Fruit fly (Drosophila melanogaster) whole organism, embryonic: Measurements from ENCODE around the gene cu.
A peak's percentile ranks its signal among the peaks of the same experiment; 100 is the strongest.

ENCODE experiments used
- ATbp ChIP-seq: fragments of 200-800 bp; sonication (Bioruptor generic); optimal IDR thresholded peaks from 2 replicates; lab custom pipeline; 2017; ENCODE audit warnings: missing biosample characterization, mild to moderate bottlenecking, missing genetic modification characterization, missing genetic modification reagents
- Abd-B ChIP-seq: fragments of 200-800 bp; sonication (Bioruptor generic); optimal IDR thresholded peaks from 2 replicates; lab custom pipeline; 2018; ENCODE audit warnings: missing biosample characterization, mild to moderate bottlenecking, missing genetic modification characterization, moderate library complexity
- Blimp-1 ChIP-seq: fragments of 200-800 bp; sonication (Bioruptor generic); optimal IDR thresholded peaks from 3 replicates; lab custom pipeline; 2018; ENCODE audit warnings: missing biosample characterization, missing genetic modification characterization, mild to moderate bottlenecking, moderate library complexity, missing genetic modification reagents
- BtbVII ChIP-seq: fragments of 200-800 bp; sonication (Bioruptor generic); optimal IDR thresholded peaks from 3 replicates; lab custom pipeline; 2017; ENCODE audit warnings: missing biosample characterization, mild to moderate bottlenecking, missing genetic modification characterization
- CG1024 ChIP-seq: fragments of 200-800 bp; sonication (Bioruptor generic); IDR thresholded peaks from 2 replicates; pipeline ENCODE4 v1.3.6; 2022; ENCODE audit warnings: missing biosample characterization, missing genetic modification characterization
- CG11504 ChIP-seq: fragments of 200-800 bp; sonication (Bioruptor generic); optimal IDR thresholded peaks from 3 replicates; lab custom pipeline; 2019; ENCODE audit warnings: missing biosample characterization, mild to moderate bottlenecking, missing genetic modification characterization, moderate library complexity
- CG12071 ChIP-seq: fragments of 200-800 bp; sonication (Bioruptor generic); optimal IDR thresholded peaks from 3 replicates; lab custom pipeline; 2018; ENCODE audit warnings: missing biosample characterization, mild to moderate bottlenecking, missing genetic modification characterization
- CG14050 ChIP-seq: fragments of 200-800 bp; sonication (Bioruptor generic); IDR thresholded peaks from 3 replicates; pipeline ENCODE4 v1.3.6; 2022; ENCODE audit warnings: missing biosample characterization, missing genetic modification characterization
- CG16779 ChIP-seq: fragments of 200-800 bp; sonication (Bioruptor generic); IDR thresholded peaks from 2 replicates; pipeline ENCODE4 v1.3.6; 2022; ENCODE audit warnings: missing biosample characterization, missing genetic modification characterization
- CG17186 ChIP-seq: fragments of 200-800 bp; sonication (Bioruptor generic); optimal IDR thresholded peaks from 3 replicates; lab custom pipeline; 2017; ENCODE audit warnings: missing biosample characterization, missing genetic modification reagents, missing genetic modification characterization
- CG17385 ChIP-seq: fragments of 200-800 bp; sonication (Bioruptor generic); optimal IDR thresholded peaks from 3 replicates; lab custom pipeline; 2018; ENCODE audit warnings: missing biosample characterization, mild to moderate bottlenecking, missing genetic modification characterization
- CG17612 ChIP-seq: fragments of 200-800 bp; sonication (Bioruptor generic); IDR thresholded peaks from 2 replicates; pipeline ENCODE4 v1.3.6; 2022; ENCODE audit warnings: missing biosample characterization, missing genetic modification characterization
- CG18599 ChIP-seq: fragments of 200-800 bp; sonication (Bioruptor generic); optimal IDR thresholded peaks from 3 replicates; lab custom pipeline; 2017; ENCODE audit warnings: missing biosample characterization, missing genetic modification characterization, mild to moderate bottlenecking, moderate library complexity, missing genetic modification reagents
- CG2116 ChIP-seq: fragments of 200-800 bp; sonication (Bioruptor generic); optimal IDR thresholded peaks from 3 replicates; lab custom pipeline; 2018; ENCODE audit warnings: missing biosample characterization, mild to moderate bottlenecking, missing genetic modification characterization
- CG2199 ChIP-seq: fragments of 200-800 bp; sonication (Bioruptor generic); IDR thresholded peaks from 3 replicates; pipeline ENCODE4 v1.3.6; 2022; ENCODE audit warnings: missing biosample characterization, missing genetic modification characterization
- CG3065 ChIP-seq: fragments of 200-800 bp; sonication (Bioruptor generic); optimal IDR thresholded peaks from 2 replicates; lab custom pipeline; 2016; ENCODE audit warnings: missing biosample characterization, missing genetic modification characterization
- CG33213 ChIP-seq: fragments of 200-800 bp; sonication (Bioruptor generic); optimal IDR thresholded peaks from 3 replicates; lab custom pipeline; 2016; ENCODE audit warnings: missing biosample characterization, missing genetic modification characterization
- CG3726 ChIP-seq: fragments of 200-800 bp; sonication (Bioruptor generic); IDR thresholded peaks from 3 replicates; pipeline ENCODE4, ENCODE4 v1.3.6; 2022; ENCODE audit warnings: missing biosample characterization, missing genetic modification characterization
- CG4617 ChIP-seq: fragments of 200-800 bp; sonication (Bioruptor generic); optimal IDR thresholded peaks from 3 replicates; lab custom pipeline; 2016; ENCODE audit warnings: missing biosample characterization, missing genetic modification characterization, borderline replicate concordance
- CG4820 ChIP-seq: fragments of 200-800 bp; sonication (Bioruptor generic); optimal IDR thresholded peaks from 3 replicates; lab custom pipeline; 2016; ENCODE audit warnings: missing biosample characterization, missing genetic modification characterization
- CG5245 ChIP-seq: fragments of 200-800 bp; sonication (Bioruptor generic); optimal IDR thresholded peaks from 3 replicates; lab custom pipeline; 2016; ENCODE audit warnings: missing biosample characterization, missing genetic modification characterization
- CG7271 ChIP-seq: fragments of 200-800 bp; sonication (Bioruptor generic); optimal IDR thresholded peaks from 2 replicates; lab custom pipeline; 2018; ENCODE audit warnings: missing biosample characterization, mild to moderate bottlenecking, missing genetic modification characterization, moderate library complexity
- CG7987 ChIP-seq: fragments of 200-800 bp; sonication (Bioruptor generic); optimal IDR thresholded peaks from 2 replicates; lab custom pipeline; 2018; ENCODE audit warnings: missing biosample characterization, mild to moderate bottlenecking, missing genetic modification characterization, moderate library complexity
- Camta ChIP-seq: fragments of 200-800 bp; sonication (Bioruptor generic); optimal IDR thresholded peaks from 2 replicates; lab custom pipeline; 2016; ENCODE audit warnings: missing biosample characterization, missing genetic modification characterization
- Dip3 ChIP-seq: fragments of 200-800 bp; sonication (Bioruptor generic); optimal IDR thresholded peaks from 3 replicates; lab custom pipeline; 2016; ENCODE audit warnings: missing biosample characterization, missing genetic modification characterization
- Drgx ChIP-seq: fragments of 200-800 bp; sonication (Bioruptor generic); IDR thresholded peaks from 2 replicates; pipeline ENCODE4 v1.3.6; 2022; ENCODE audit warnings: missing biosample characterization, missing genetic modification characterization
- HLH4C ChIP-seq: fragments of 200-800 bp; sonication (Bioruptor generic); IDR thresholded peaks from 3 replicates; pipeline ENCODE4 v1.3.6; 2022; ENCODE audit warnings: missing biosample characterization, missing genetic modification characterization; ENCODE audit not compliant: partially characterized antibody
- Hey ChIP-seq: fragments of 200-800 bp; sonication (Bioruptor generic); optimal IDR thresholded peaks from 3 replicates; lab custom pipeline; 2018; ENCODE audit warnings: missing biosample characterization, mild to moderate bottlenecking, missing genetic modification characterization
- HmgD ChIP-seq: fragments of 200-800 bp; sonication (Bioruptor generic); optimal IDR thresholded peaks from 3 replicates; lab custom pipeline; 2016; ENCODE audit warnings: missing biosample characterization, missing genetic modification characterization
- Oli ChIP-seq: fragments of 200-800 bp; sonication (Bioruptor generic); optimal IDR thresholded peaks from 2 replicates; lab custom pipeline; 2018; ENCODE audit warnings: missing biosample characterization, mild to moderate bottlenecking, missing genetic modification characterization, moderate library complexity
- Trl ChIP-seq, 3 experiments: fragments of >200 bp in 2 of 3; fragments of 200-800 bp in 1 of 3; sonication (Bioruptor generic) in 1 of 3; optimal IDR thresholded peaks; 2 replicates in 1 of 3; 3 replicates in 2 of 3; lab custom pipeline; 2016 to 2017; ENCODE audit warnings: missing biosample characterization in 1 of 3, missing genetic modification characterization in 1 of 3
- cad ChIP-seq: fragments of >200 bp; optimal IDR thresholded peaks from 2 replicates; lab custom pipeline; 2017; ENCODE audit warnings: missing biosample characterization, missing genetic modification characterization
- chif ChIP-seq, 2 experiments: fragments of 200-800 bp; sonication (Bioruptor generic); optimal IDR thresholded peaks; 3 replicates each; lab custom pipeline; 2016; ENCODE audit warnings: missing biosample characterization in 2 of 2, missing genetic modification characterization in 2 of 2
- corto ChIP-seq: fragments of 200-800 bp; sonication (Bioruptor generic); optimal IDR thresholded peaks from 2 replicates; lab custom pipeline; 2016; ENCODE audit warnings: missing biosample characterization, mild to moderate bottlenecking, missing genetic modification characterization, moderate library complexity
- dpn ChIP-seq, 2 experiments: fragments of 200-800 bp; sonication (Bioruptor generic); optimal IDR thresholded peaks; 3 replicates each; lab custom pipeline; 2016; ENCODE audit warnings: missing biosample characterization in 2 of 2, missing genetic modification characterization in 2 of 2
- fru ChIP-seq: fragments of >200 bp; optimal IDR thresholded peaks from 2 replicates; lab custom pipeline; 2017
- grn ChIP-seq: fragments of 200-800 bp; sonication (Bioruptor generic); optimal IDR thresholded peaks from 3 replicates; lab custom pipeline; 2017; ENCODE audit warnings: missing biosample characterization, missing genetic modification characterization
- h ChIP-seq: fragments of >200 bp; optimal IDR thresholded peaks from 2 replicates; lab custom pipeline; 2017
- ham ChIP-seq: fragments of 200-800 bp; sonication (Bioruptor generic); IDR thresholded peaks from 2 replicates; pipeline ENCODE4 v1.3.6; 2022; ENCODE audit warnings: missing biosample characterization, missing genetic modification characterization
- kay ChIP-seq: fragments of 200-800 bp; sonication (Bioruptor generic); optimal IDR thresholded peaks from 2 replicates; lab custom pipeline; 2016; ENCODE audit warnings: missing biosample characterization, missing genetic modification characterization
- maf-S ChIP-seq: fragments of 200-800 bp; sonication (Bioruptor generic); optimal IDR thresholded peaks from 2 replicates; lab custom pipeline; 2016; ENCODE audit warnings: missing biosample characterization, missing genetic modification characterization
- onecut ChIP-seq: fragments of 200-800 bp; sonication (Bioruptor generic); IDR thresholded peaks from 2 replicates; pipeline ENCODE4 v1.3.6; 2022; ENCODE audit warnings: missing biosample characterization, missing genetic modification characterization
- pita ChIP-seq: fragments of 200-800 bp; sonication (Bioruptor generic); optimal IDR thresholded peaks from 2 replicates; lab custom pipeline; 2017; ENCODE audit warnings: missing biosample characterization, mild to moderate bottlenecking, missing genetic modification characterization
- prd ChIP-seq, 3 experiments: fragments of >200 bp in 2 of 3; fragments of 200-800 bp in 1 of 3; sonication (Bioruptor generic) in 1 of 3; optimal IDR thresholded peaks in 2 of 3; IDR thresholded peaks in 1 of 3; 2 replicates in 2 of 3; 3 replicates in 1 of 3; pipeline versions ENCODE4 v1.3.6 to Lab custom; 2017 to 2022; ENCODE audit warnings: missing biosample characterization in 1 of 3, missing genetic modification characterization in 1 of 3
- pum ChIP-seq: fragments of 200-800 bp; sonication (Bioruptor generic); optimal IDR thresholded peaks from 2 replicates; lab custom pipeline; 2016; ENCODE audit warnings: missing biosample characterization, missing genetic modification characterization
- sens ChIP-seq: fragments of 200-800 bp; sonication (Bioruptor generic); peaks from one replicate; lab custom pipeline; 2016; ENCODE audit warnings: missing biosample characterization, missing genetic modification characterization
- slp2 ChIP-seq: fragments of 200-800 bp; sonication (Bioruptor generic); optimal IDR thresholded peaks from 2 replicates; lab custom pipeline; 2016; ENCODE audit warnings: missing biosample characterization, missing genetic modification characterization
- sob ChIP-seq: fragments of 200-800 bp; sonication (Bioruptor generic); IDR thresholded peaks from 2 replicates; pipeline ENCODE4 v1.3.6; 2022; ENCODE audit warnings: missing biosample characterization, missing genetic modification characterization
- toy ChIP-seq: fragments of 200-800 bp; sonication (Bioruptor generic); IDR thresholded peaks from 2 replicates; pipeline ENCODE4 v1.3.6; 2022; ENCODE audit warnings: missing biosample characterization, missing genetic modification characterization
- ttk ChIP-seq: fragments of 200-800 bp; sonication (Bioruptor generic); IDR thresholded peaks from 2 replicates; pipeline ENCODE4 v2.1.2; 2022; ENCODE audit warnings: missing biosample characterization, missing genetic modification characterization
- unpg ChIP-seq: fragments of 200-800 bp; sonication (Bioruptor generic); optimal IDR thresholded peaks from 3 replicates; lab custom pipeline; 2018; ENCODE audit warnings: missing biosample characterization, mild to moderate bottlenecking, missing genetic modification characterization, moderate library complexity

The cu gene

dm6 chr3R:11200885-11201421 lies 3.6 kb downstream of the cu start (continued):
- TF ChIP-seq ATbp (GFP tag; lab: Kevin White, UChicago) (no peak), CG17612 (GFP tag; lab: Robert Waterston, UW) (no peak), CG1024 (GFP tag; lab: Robert Waterston, UW) (no peak), Abd-B (GFP tag; lab: Kevin White, UChicago) (peak; percentile 40), BtbVII (peak; percentile 9), HLH4C (peak; percentile 42; the same call in 1 of the 3 replicates), Oli (tag; lab: Kevin White, UChicago) (peak; percentile 73), CG12071 (GFP tag; lab: Kevin White, UChicago) (no peak), ham (GFP tag; lab: Robert Waterston, UW) (no peak), ttk (GFP tag; lab: Robert Waterston, UW) (peak; percentile 52), sob (peak; percentile 73; the same call in 1 of the 2 replicates), CG2199 (GFP tag; lab: Robert Waterston, UW) (no peak), kay (GFP tag; lab: Kevin White, UChicago) (peak; percentile 53), onecut (GFP tag; lab: Robert Waterston, UW) (no peak), CG33213 (GFP tag; lab: Kevin White, UChicago) (no peak), CG4617 (GFP tag; lab: Kevin White, UChicago) (no peak), HmgD (GFP tag; lab: Kevin White, UChicago) (no peak), Drgx (GFP tag; lab: Robert Waterston, UW) (peak; percentile 47), Hey (tag; lab: Kevin White, UChicago) (no peak), CG14050 (peak; percentile 29; the same call in 2 of the 3 replicates), unpg (GFP tag; lab: Kevin White, UChicago) (peak; percentile 58), grn (GFP tag; lab: Kevin White, UChicago) (peak; percentile 4), CG7271 (tag; lab: Kevin White, UChicago) (no peak), toy (GFP tag; lab: Robert Waterston, UW) (no peak), sens (GFP tag; lab: Kevin White, UChicago) (no peak), cad (no peak), CG4820 (GFP tag; lab: Kevin White, UChicago) (peak; percentile 28), slp2 (GFP tag; lab: Kevin White, UChicago) (no peak), CG7987 (GFP tag; lab: Kevin White, UChicago) (no peak), CG16779 (GFP tag; lab: Robert Waterston, UW) (no peak), CG11504 (peak; percentile 76), CG3065 (GFP tag; lab: Kevin White, UChicago) (no peak), CG17385 (GFP tag; lab: Kevin White, UChicago) (no peak), prd (optimal IDR thresholded peaks at IDR 0.05; lab: Kevin White, UChicago) (no peak), prd (GFP tag; IDR thresholded peaks at IDR 0.05; lab: Robert Waterston, UW) (peak; percentile 67), Dip3 (GFP tag; lab: Kevin White, UChicago) (peak; percentile 39), CG18599 (GFP tag; lab: Kevin White, UChicago) (peak; percentile 82), corto (GFP tag; lab: Kevin White, UChicago) (peak; percentile 76), chif (GFP tag; optimal IDR thresholded peaks at IDR 0.05; lab: Kevin White, UChicago) (no peak), pita (GFP tag; lab: Kevin White, UChicago) (no peak), Blimp-1 (GFP tag; lab: Kevin White, UChicago) (peak; percentile 39), dpn (GFP tag; optimal IDR thresholded peaks at IDR 0.05; lab: Kevin White, UChicago) (peak in 1 of 2 experiments; percentile 65), Trl (optimal IDR thresholded peaks at IDR 0.05; lab: Kevin White, UChicago) (no peak), Trl (GFP tag; optimal IDR thresholded peaks at IDR 0.05; lab: Kevin White, UChicago) (no peak), h (no peak), CG2116 (GFP tag; lab: Kevin White, UChicago) (peak; percentile 14), CG5245 (GFP tag; lab: Kevin White, UChicago) (no peak), fru (no peak), maf-S (GFP tag; lab: Kevin White, UChicago) (no peak), pum (GFP tag; lab: Kevin White, UChicago) (no peak), CG17186 (GFP tag; lab: Kevin White, UChicago) (no peak), CG3726 (GFP tag; lab: Robert Waterston, UW) (no peak), Camta (GFP tag; lab: Kevin White, UChicago) (no peak)
